Comparison of ENCODE assay signal across 3 fruit fly cellular contexts in the genomic region with DNA sequence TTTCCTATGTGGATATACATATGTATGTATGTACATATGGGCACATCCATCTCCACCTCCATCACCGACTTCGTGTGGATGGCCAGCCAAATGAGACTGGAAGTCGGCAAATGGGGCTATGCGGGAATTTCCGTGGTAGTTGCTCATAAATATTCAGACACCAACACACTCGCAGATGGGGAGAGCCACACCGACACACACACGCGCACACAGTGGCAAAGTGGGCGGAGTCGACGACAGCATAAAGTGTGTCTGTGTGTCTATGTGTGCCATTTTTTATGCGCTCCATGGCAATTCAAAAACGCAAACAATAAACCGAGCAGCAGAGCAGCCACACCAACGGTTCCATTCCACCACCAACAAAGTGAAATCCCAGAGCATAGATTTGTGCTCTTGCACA.
TF ChIP-seq lines count a peak whose summit lies in the region.

No protein-coding gene starts in this region.

- no peak for TF ChIP-seq CTCF in whole organism, embryonic (GFP tag; optimal IDR thresholded peaks at IDR 0.05; lab: Kevin White, UChicago)

TF ChIP-seq in whole organism, adult, 20 proteins besides CTCF, POLR2A, EP300 and RAD21:
- TF ChIP-seq kay (GFP tag; lab: Kevin White, UChicago; ENCODE audit: borderline replicate concordance) (no peak), tj (GFP tag; optimal IDR thresholded peaks at IDR 0.05; lab: Kevin White, UChicago) (peak; percentile 18)

TF ChIP-seq in whole organism, embryonic, 481 proteins besides CTCF, POLR2A, EP300 and RAD21:
- TF ChIP-seq CG6791 (GFP tag; IDR thresholded peaks at IDR 0.05; lab: Robert Waterston, UW; ENCODE audit: partially characterized antibody) (0 out of 3 replicates have a peak, but pooled peaks have one; percentile 15), fd102C (GFP tag; optimal IDR thresholded peaks at IDR 0.05; lab: Kevin White, UChicago) (no peak), CG7271 (tag; optimal IDR thresholded peaks at IDR 0.05; lab: Kevin White, UChicago) (no peak), knrl (GFP tag; IDR thresholded peaks at IDR 0.05; lab: Robert Waterston, UW; ENCODE audit: partially characterized antibody) (no peak), CG8478 (optimal IDR thresholded peaks at IDR 0.05; lab: Kevin White, UChicago) (peak; percentile 45), YL-1 (GFP tag; optimal IDR thresholded peaks at IDR 0.05; lab: Kevin White, UChicago) (no peak), Nf-YC (tag; optimal IDR thresholded peaks at IDR 0.05; lab: Kevin White, UChicago) (peak; percentile 93), pita (GFP tag; optimal IDR thresholded peaks at IDR 0.05; lab: Kevin White, UChicago) (no peak), cg (GFP tag; optimal IDR thresholded peaks at IDR 0.05; lab: Kevin White, UChicago) (peak; percentile 78), Poxn (GFP tag; IDR thresholded peaks at IDR 0.05; lab: Robert Waterston, UW) (no peak), CG9932 (GFP tag; IDR thresholded peaks at IDR 0.05; lab: Robert Waterston, UW) (0 out of 2 replicates have a peak, but pooled peaks have one; percentile 31), CG17568 (GFP tag; optimal IDR thresholded peaks at IDR 0.05; lab: Kevin White, UChicago) (no peak), Trl (optimal IDR thresholded peaks at IDR 0.05; lab: Kevin White, UChicago) (peak in 1 of 2 experiments; percentile 7), Trl (GFP tag; optimal IDR thresholded peaks at IDR 0.05; lab: Kevin White, UChicago) (no peak), CG13123 (GFP tag; optimal IDR thresholded peaks at IDR 0.05; lab: Kevin White, UChicago) (no peak), abd-A (tag; optimal IDR thresholded peaks at IDR 0.05; lab: Kevin White, UChicago) (peak; percentile 73), Rfx (GFP tag; IDR thresholded peaks at IDR 0.05; lab: Robert Waterston, UW) (0 out of 2 replicates have a peak, but pooled peaks have one; percentile 20), nerfin-1 (tag; optimal IDR thresholded peaks at IDR 0.05; lab: Kevin White, UChicago) (peak; percentile 28), nmo (GFP tag; optimal IDR thresholded peaks at IDR 0.05; lab: Kevin White, UChicago) (no peak), CG12659 (GFP tag; optimal IDR thresholded peaks at IDR 0.05; lab: Kevin White, UChicago) (no peak), CG34224 (GFP tag; IDR thresholded peaks at IDR 0.05; lab: Robert Waterston, UW; ENCODE audit: partially characterized antibody) (no peak), Deaf1 (tag; optimal IDR thresholded peaks at IDR 0.05; lab: Kevin White, UChicago) (peak; percentile 76), chn (GFP tag; optimal IDR thresholded peaks at IDR 0.05; lab: Kevin White, UChicago) (no peak), TFAM (GFP tag; optimal IDR thresholded peaks at IDR 0.05; lab: Kevin White, UChicago) (no peak), Awh (GFP tag; IDR thresholded peaks at IDR 0.05; lab: Robert Waterston, UW) (no peak), CG6254 (GFP tag; optimal IDR thresholded peaks at IDR 0.05; lab: Kevin White, UChicago) (no peak), Dip3 (GFP tag; optimal IDR thresholded peaks at IDR 0.05; lab: Kevin White, UChicago) (no peak), CG9727 (GFP tag; optimal IDR thresholded peaks at IDR 0.05; lab: Kevin White, UChicago) (no peak), CG4360 (GFP tag; IDR thresholded peaks at IDR 0.05; lab: Robert Waterston, UW) (peak; percentile 13; the same call in 1 of the 2 replicates), sug (tag; optimal IDR thresholded peaks at IDR 0.05; lab: Kevin White, UChicago) (no peak), Drgx (GFP tag; IDR thresholded peaks at IDR 0.05; lab: Robert Waterston, UW) (0 out of 2 replicates have a peak, but pooled peaks have one; percentile 5), CG17802 (tag; optimal IDR thresholded peaks at IDR 0.05; lab: Kevin White, UChicago) (no peak), chinmo (GFP tag; IDR thresholded peaks at IDR 0.05; lab: Robert Waterston, UW; ENCODE audit: partially characterized antibody) (0 out of 4 replicates have a peak, but pooled peaks have one; percentile 34), CG11085 (GFP tag; IDR thresholded peaks at IDR 0.05; lab: Robert Waterston, UW) (no peak), Adf1 (GFP tag; IDR thresholded peaks at IDR 0.05; lab: Robert Waterston, UW) (peak; percentile 7; the same call in 1 of the 2 replicates), Antp (GFP tag; optimal IDR thresholded peaks at IDR 0.05; lab: Kevin White, UChicago) (no peak), H15 (GFP tag; IDR thresholded peaks at IDR 0.05; lab: Robert Waterston, UW) (no peak), Nf-YB (GFP tag; optimal IDR thresholded peaks at IDR 0.05; lab: Kevin White, UChicago) (peak; percentile 84), Sry-β (GFP tag; optimal IDR thresholded peaks at IDR 0.05; lab: Kevin White, UChicago) (no peak), Ets65A (GFP tag; lab: Kevin White, UChicago) (no peak)

TF ChIP-seq in whole organism, pupa, 21 proteins besides CTCF, POLR2A, EP300 and RAD21:
- TF ChIP-seq Ets98B (GFP tag; IDR thresholded peaks at IDR 0.05; lab: Robert Waterston, UW) (peak; percentile 19; the same call in 1 of the 2 replicates), CG4496 (GFP tag; IDR thresholded peaks at IDR 0.05; lab: Robert Waterston, UW) (peak; percentile 72; the same call in 2 of the 3 replicates), CG17806 (tag; optimal IDR thresholded peaks at IDR 0.05; lab: Kevin White, UChicago) (no peak)
